Worm (Caenorhabditis elegans): Measurements from ENCODE around the gene irld-51.

irld-51 gene

ce11 chrII:2973940-2974402 lies 21.4 kb upstream of the irld-51 start (continued):
- peak; percentile 71 for TF ChIP-seq unc-130 (tag; optimal IDR thresholded peaks at IDR 0.05)
- peak; percentile 91 for TF ChIP-seq zip-4 (GFP tag; optimal IDR thresholded peaks at IDR 0.05)
- peak; percentile 93 for TF ChIP-seq skn-1 (tag; optimal IDR thresholded peaks at IDR 0.05)
- peak; percentile 78 for TF ChIP-seq aha-1 (tag; optimal IDR thresholded peaks at IDR 0.05)
- peak; percentile 93 for TF ChIP-seq elt-2 (tag; optimal IDR thresholded peaks at IDR 0.05)
- peak; percentile 98 for TF ChIP-seq swsn-7 (tag; optimal IDR thresholded peaks at IDR 0.05)
- peak; percentile 87; the same call in 1 of the 2 replicates for TF ChIP-seq ets-5 (GFP tag; IDR thresholded peaks at IDR 0.05)
- TF ChIP-seq fkh-8 (tag; optimal IDR thresholded peaks at IDR 0.05), result peak; percentile 97
- no peak for TF ChIP-seq unc-30 (tag; optimal IDR thresholded peaks at IDR 0.05)
- no peak for TF ChIP-seq ceh-90 (tag; optimal IDR thresholded peaks at IDR 0.05)
- peak; percentile 98 for TF ChIP-seq nhr-47 (tag; optimal IDR thresholded peaks at IDR 0.05)
- peak; percentile 57 for TF ChIP-seq ama-1 (optimal IDR thresholded peaks at IDR 0.05)
- TF ChIP-seq rnt-1 (tag; optimal IDR thresholded peaks at IDR 0.05), result peak; percentile 93
- TF ChIP-seq aly-2 (tag; optimal IDR thresholded peaks at IDR 0.05), result no peak
- TF ChIP-seq lin-39 (tag; optimal IDR thresholded peaks at IDR 0.05), result peak; percentile 89
- peak; percentile 79 for TF ChIP-seq lir-3 (tag; optimal IDR thresholded peaks at IDR 0.05; ENCODE audit: poor library complexity)
- TF ChIP-seq C04F5.9 (tag; optimal IDR thresholded peaks at IDR 0.05), result peak; percentile 72
- TF ChIP-seq egl-13 (tag; optimal IDR thresholded peaks at IDR 0.05), result peak; percentile 95
- peak; percentile 84 for TF ChIP-seq snpc-4 (tag; optimal IDR thresholded peaks at IDR 0.05)
- peak; percentile 28 for TF ChIP-seq zag-1 (tag; optimal IDR thresholded peaks at IDR 0.05)
- peak; percentile 98 for TF ChIP-seq tbx-2 (tag; optimal IDR thresholded peaks at IDR 0.05)
- peak; percentile 85 for TF ChIP-seq dsc-1 (tag; optimal IDR thresholded peaks at IDR 0.05)
- peak; percentile 86 for TF ChIP-seq ztf-4 (tag; optimal IDR thresholded peaks at IDR 0.05)
- peak; percentile 94 for TF ChIP-seq nhr-20 (tag; optimal IDR thresholded peaks at IDR 0.05)
- peak; percentile 54 for TF ChIP-seq vab-15 (tag; optimal IDR thresholded peaks at IDR 0.05)
- TF ChIP-seq pqm-1 (tag; optimal IDR thresholded peaks at IDR 0.05), result no peak
- peak; percentile 69 to 91 for TF ChIP-seq lin-35 (GFP tag; optimal IDR thresholded peaks at IDR 0.05)
- TF ChIP-seq mef-2 (tag; optimal IDR thresholded peaks at IDR 0.05), result peak; percentile 91
- no peak for TF ChIP-seq pag-3 (tag; optimal IDR thresholded peaks at IDR 0.05; ENCODE audit: borderline replicate concordance, insufficient read depth)
- TF ChIP-seq mab-9 (GFP tag; IDR thresholded peaks at IDR 0.05), result peak; percentile 99
- no peak for TF ChIP-seq tlp-1 (tag; optimal IDR thresholded peaks at IDR 0.05)
- TF ChIP-seq hpl-2 (GFP tag; optimal IDR thresholded peaks at IDR 0.05), result peak; percentile 88
- peak; percentile 92 for TF ChIP-seq fkh-10 (GFP tag; optimal IDR thresholded peaks at IDR 0.05)
- peak; percentile 56 for TF ChIP-seq nhr-76 (tag; optimal IDR thresholded peaks at IDR 0.05)
- TF ChIP-seq unc-98 (GFP tag; IDR thresholded peaks at IDR 0.05), result peak; percentile 79; the same call in 1 of the 2 replicates
- TF ChIP-seq sox-4 (tag; optimal IDR thresholded peaks at IDR 0.05), result peak; percentile 80
- TF ChIP-seq nhr-28 (tag; optimal IDR thresholded peaks at IDR 0.05), result no peak
- TF ChIP-seq mdl-1 (tag; optimal IDR thresholded peaks at IDR 0.05), result peak; percentile 89 to 99
- TF ChIP-seq ceh-88 (GFP tag; IDR thresholded peaks at IDR 0.05), result peak; percentile 96
- TF ChIP-seq fkh-4 (tag; optimal IDR thresholded peaks at IDR 0.05; ENCODE audit: borderline replicate concordance), result peak; percentile 42
- TF ChIP-seq ceh-63 (GFP tag; optimal IDR thresholded peaks at IDR 0.05), result peak; percentile 45
- TF ChIP-seq nhr-71 (tag; optimal IDR thresholded peaks at IDR 0.05), result peak; percentile 99
- TF ChIP-seq ceh-8 (GFP tag; optimal IDR thresholded peaks at IDR 0.05), result peak; percentile 100
- peak; percentile 90 for TF ChIP-seq nhr-11 (tag; optimal IDR thresholded peaks at IDR 0.05)
- TF ChIP-seq dpl-1 (GFP tag; optimal IDR thresholded peaks at IDR 0.05), result peak; percentile 73 to 77 (median 75)
- no peak for TF ChIP-seq lin-15B (tag; optimal IDR thresholded peaks at IDR 0.05)
- TF ChIP-seq irx-1 (tag; optimal IDR thresholded peaks at IDR 0.05), result peak; percentile 93
- peak; percentile 46 for TF ChIP-seq nhr-12 (tag; optimal IDR thresholded peaks at IDR 0.05)
- peak; percentile 98 for TF ChIP-seq nhr-19 (GFP tag; conservative IDR thresholded peaks at IDR 0.05)
- peak; percentile 87 for TF ChIP-seq unc-62 (GFP tag; optimal IDR thresholded peaks at IDR 0.05)
- TF ChIP-seq nhr-90 (tag; optimal IDR thresholded peaks at IDR 0.05; ENCODE audit: poor library complexity), result peak; percentile 96
- peak; percentile 75 to 96 (median 94) for TF ChIP-seq ceh-82 (tag; optimal IDR thresholded peaks at IDR 0.05)
- TF ChIP-seq blmp-1 (tag; optimal IDR thresholded peaks at IDR 0.05), result peak; percentile 93

Measured in whole organism, L1 larva.